Worm (Caenorhabditis elegans): Measurements from ENCODE around the gene ZK354.7.
"Not testable (repeated sequence)": the region's sequence is repeated elsewhere in the genome, so short reads cannot be mapped to it uniquely, and the experiment has no call there.

The ZK354.7 gene

ce11 chrIV:5309137-5309536 lies 6.2 kb upstream of the ZK354.7 start:
- 0 out of 2 replicates have a peak, but pooled peaks have one; percentile 79 for TF ChIP-seq snpc-1.2 (GFP tag; IDR thresholded peaks at IDR 0.05)

DNA sequence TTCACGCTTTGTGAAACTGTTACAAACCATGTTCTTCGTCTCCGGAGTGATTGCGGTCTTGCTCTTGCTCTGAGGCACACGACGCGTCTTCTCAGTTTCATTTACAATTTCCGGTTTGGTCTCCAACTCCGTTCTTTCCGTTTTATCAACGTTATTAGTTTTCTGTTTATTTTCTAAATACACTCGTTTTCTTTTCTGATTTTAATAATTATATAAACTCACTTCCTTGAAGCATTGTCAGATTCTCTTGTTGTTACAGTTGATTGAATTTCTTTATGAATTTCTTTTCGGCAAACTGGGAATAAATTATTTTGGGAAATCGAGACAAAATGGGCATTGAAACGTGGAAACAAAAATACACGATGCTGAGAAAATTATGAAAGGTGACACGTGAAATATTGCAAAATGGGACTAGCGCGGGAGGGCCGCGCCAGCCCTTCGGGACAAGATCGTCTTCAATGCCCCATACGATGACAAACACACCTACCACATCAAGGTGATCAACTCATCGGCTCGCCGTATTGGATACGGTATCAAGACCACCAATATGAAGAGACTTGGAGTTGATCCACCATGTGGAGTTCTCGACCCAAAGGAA lies 5.2 kb upstream of the ZK354.7 start, which contains the start of the genes ZK354.9 and msp-58:
Gene ZK354.9 (minus strand): TSS at position 101 of the 598 bp plus-strand sequence.
Gene msp-58 (plus strand): TSS at position 548 of the 598 bp plus-strand sequence.
- not testable (repeated sequence) for TF ChIP-seq nhr-111 (GFP tag; optimal IDR thresholded peaks at IDR 0.05); daf-8 (GFP tag; IDR thresholded peaks at IDR 0.05); daf-19 (GFP tag; conservative IDR thresholded peaks at IDR 0.05)

ce11 chrIV:5306040-5306439 lies 3.1 kb upstream of the ZK354.7 start, which contains the start of gene ZK354.8:
Gene ZK354.8, minus strand, starts transcription at chrIV:5306140.
- TF ChIP-seq lsy-2 (tag; optimal IDR thresholded peaks at IDR 0.05) (no peak), unc-39 (tag; optimal IDR thresholded peaks at IDR 0.05) (no peak), pqm-1 (tag; optimal IDR thresholded peaks at IDR 0.05) (no peak), fos-1 (tag; optimal IDR thresholded peaks at IDR 0.05) (no peak), hmg-1.1 (GFP tag; IDR thresholded peaks at IDR 0.05) (no peak), spr-3 (GFP tag; optimal IDR thresholded peaks at IDR 0.05) (no peak), lim-7 (GFP tag; IDR thresholded peaks at IDR 0.05) (no peak), F26F4.8 (GFP tag; conservative IDR thresholded peaks at IDR 0.05) (no peak), mxl-2 (GFP tag; conservative IDR thresholded peaks at IDR 0.05) (no peak), zip-11 (GFP tag; IDR thresholded peaks at IDR 0.05) (no peak), D1046.2 (GFP tag; IDR thresholded peaks at IDR 0.05) (no peak)

- TF ChIP-seq lin-13 (GFP tag; optimal IDR thresholded peaks at IDR 0.05) (no peak), unc-62 (GFP tag; optimal IDR thresholded peaks at IDR 0.05 in 1 of 2) (peak in 1 of 2 experiments; percentile 27), unc-62 (tag; optimal IDR thresholded peaks at IDR 0.05) (no peak)
Measured at ce11 chrIV:5297436-5298012, 5.4 kb downstream of the ZK354.7 start, which contains the start of the genes ZK354.6 and msp-113. Gene ZK354.6, minus strand, starts transcription at chrIV:5297536. Gene msp-113, plus strand, starts transcription at chrIV:5297962.

ce11 chrIV:5295240-5295639 lies 7.7 kb downstream of the ZK354.7 start, which contains the start of gene msp-51:
Gene msp-51, minus strand, starts transcription at chrIV:5295340.
- TF ChIP-seq ztf-7 (tag; optimal IDR thresholded peaks at IDR 0.05); nhr-111 (GFP tag; optimal IDR thresholded peaks at IDR 0.05); F44E2.7 (GFP tag; IDR thresholded peaks at IDR 0.05): not testable (repeated sequence)

- no peak for TF ChIP-seq tag-97 (GFP tag; IDR thresholded peaks at IDR 0.05)
- no peak for TF ChIP-seq duxl-1 (tag; optimal IDR thresholded peaks at IDR 0.05; ENCODE audit: poor library complexity)
- TF ChIP-seq dmd-9 (GFP tag; IDR thresholded peaks at IDR 0.05), result no peak
- TF ChIP-seq zip-11 (GFP tag; IDR thresholded peaks at IDR 0.05), result no peak
- no peak for TF ChIP-seq zip-2 (tag; optimal IDR thresholded peaks at IDR 0.05)
- no peak for TF ChIP-seq T20F7.1 (GFP tag; optimal IDR thresholded peaks at IDR 0.05)
- no peak for TF ChIP-seq nhr-10 (tag; optimal IDR thresholded peaks at IDR 0.05)
- no peak for TF ChIP-seq sdz-12 (GFP tag; optimal IDR thresholded peaks at IDR 0.05)
- no peak for TF ChIP-seq gei-8 (GFP tag; optimal IDR thresholded peaks at IDR 0.05)
- TF ChIP-seq jun-1 (tag; optimal IDR thresholded peaks at IDR 0.05), result no peak
- TF ChIP-seq nhr-41 (GFP tag; IDR thresholded peaks at IDR 0.05), result no peak
- no peak for TF ChIP-seq rbr-2 (tag; optimal IDR thresholded peaks at IDR 0.05)
- TF ChIP-seq fos-1 (tag; optimal IDR thresholded peaks at IDR 0.05), result no peak
- TF ChIP-seq dpl-1 (GFP tag; optimal IDR thresholded peaks at IDR 0.05), result no peak
Measured at ce11 chrIV:5294467-5294866, 8.5 kb downstream of the ZK354.7 start.

Data from whole organism, L4 larva.